Worm (Caenorhabditis elegans) whole organism, L2 larva: Measurements from ENCODE around the gene srx-66.

Experiments
- F13H6.1 ChIP-seq: sonication (generic microtip); optimal IDR thresholded peaks from 2 replicates; lab custom pipeline; 2016; ENCODE audit warnings: missing genetic modification characterization, missing compliant biosample characterization
- Y55F3AM.14 ChIP-seq: fragments of 200-800 bp; sonication (Bioruptor generic); optimal IDR thresholded peaks from 2 replicates; lab custom pipeline; 2018; ENCODE audit warnings: mild to moderate bottlenecking, missing genetic modification characterization, missing compliant biosample characterization
- ZK546.5 ChIP-seq: sonication (generic microtip); optimal IDR thresholded peaks from 2 replicates; lab custom pipeline; 2017; ENCODE audit warnings: missing biosample characterization, missing genetic modification characterization
- alr-1 ChIP-seq: fragments of 150-350 bp; optimal IDR thresholded peaks from 2 replicates; lab custom pipeline; 2014; ENCODE audit warnings: missing biosample characterization, missing genetic modification characterization
- aly-2 ChIP-seq: fragments of 150-350 bp; optimal IDR thresholded peaks from 2 replicates; lab custom pipeline; 2014; ENCODE audit warnings: missing biosample characterization, missing genetic modification characterization
- blmp-1 ChIP-seq: sonication (generic microtip); optimal IDR thresholded peaks from 2 replicates; lab custom pipeline; 2017; ENCODE audit warnings: missing genetic modification characterization, mild to moderate bottlenecking, missing compliant biosample characterization, antibody characterized with exemption, moderate library complexity; ENCODE audit not compliant: insufficient read depth
- ceh-16 ChIP-seq: fragments of 150-350 bp; optimal IDR thresholded peaks from 2 replicates; lab custom pipeline; 2014; ENCODE audit warnings: missing biosample characterization, missing genetic modification characterization
- ceh-82 ChIP-seq: fragments of 150-350 bp; optimal IDR thresholded peaks from 2 replicates; lab custom pipeline; 2014; ENCODE audit warnings: missing biosample characterization, missing genetic modification characterization
- dmd-4 ChIP-seq: sonication (generic microtip); optimal IDR thresholded peaks from 2 replicates; lab custom pipeline; 2017; ENCODE audit warnings: missing biosample characterization, missing genetic modification characterization
- elt-1 ChIP-seq: fragments of 150-350 bp; optimal IDR thresholded peaks from 2 replicates; lab custom pipeline; 2014; ENCODE audit warnings: missing biosample characterization, missing genetic modification characterization
- fos-1 ChIP-seq: fragments of 150-350 bp; optimal IDR thresholded peaks from 2 replicates; lab custom pipeline; 2014; ENCODE audit warnings: missing biosample characterization, missing genetic modification characterization
- gmeb-1 ChIP-seq: fragments of 150-350 bp; optimal IDR thresholded peaks from 2 replicates; lab custom pipeline; 2014; ENCODE audit warnings: missing biosample characterization, missing genetic modification characterization
- lin-11 ChIP-seq: fragments of 150-350 bp; sonication (generic microtip); optimal IDR thresholded peaks from 2 replicates; lab custom pipeline; 2014; ENCODE audit warnings: missing biosample characterization, missing genetic modification characterization, inconsistent platforms, mixed read lengths
- lin-13 ChIP-seq: fragments of 150-350 bp; optimal IDR thresholded peaks from 2 replicates; lab custom pipeline; 2014; ENCODE audit warnings: missing biosample characterization, missing genetic modification reagents, missing genetic modification characterization
- lsy-2 ChIP-seq, 2 experiments: fragments of 150-350 bp in 1 of 2; sonication (generic microtip) in 1 of 2; optimal IDR thresholded peaks; 2 replicates each; lab custom pipeline; 2014 to 2017; ENCODE audit warnings: missing biosample characterization in 2 of 2, missing genetic modification characterization in 2 of 2
- mbf-1 ChIP-seq: sonication (generic microtip); optimal IDR thresholded peaks from 2 replicates; lab custom pipeline; 2017; ENCODE audit warnings: missing biosample characterization, missing genetic modification characterization
- nhr-10 ChIP-seq: sonication (generic microtip); optimal IDR thresholded peaks from 2 replicates; lab custom pipeline; 2017; ENCODE audit warnings: missing biosample characterization, missing genetic modification characterization
- nhr-11 ChIP-seq: fragments of 150-350 bp; optimal IDR thresholded peaks from 2 replicates; lab custom pipeline; 2014; ENCODE audit warnings: missing biosample characterization, missing genetic modification characterization
- nhr-12 ChIP-seq: fragments of 150-350 bp; optimal IDR thresholded peaks from 2 replicates; lab custom pipeline; 2014; ENCODE audit warnings: missing biosample characterization, missing genetic modification characterization
- nhr-129 ChIP-seq: fragments of 150-350 bp; optimal IDR thresholded peaks from 2 replicates; lab custom pipeline; 2014; ENCODE audit warnings: missing biosample characterization, missing genetic modification characterization
- nhr-23 ChIP-seq: fragments of 150-350 bp; optimal IDR thresholded peaks from 2 replicates; lab custom pipeline; 2014; ENCODE audit warnings: missing biosample characterization, missing genetic modification reagents, missing genetic modification characterization
- nhr-237 ChIP-seq: fragments of 150-350 bp; optimal IDR thresholded peaks from 2 replicates; lab custom pipeline; 2014; ENCODE audit warnings: missing biosample characterization, missing genetic modification characterization
- nhr-25 ChIP-seq: fragments of 150-350 bp; sonication (generic microtip); optimal IDR thresholded peaks from 3 replicates; lab custom pipeline; 2014; ENCODE audit warnings: missing biosample characterization, missing genetic modification characterization
- nhr-6 ChIP-seq: fragments of 150-350 bp; optimal IDR thresholded peaks from 2 replicates; lab custom pipeline; 2014; ENCODE audit warnings: missing biosample characterization, missing genetic modification characterization
- nhr-77 ChIP-seq: fragments of 150-350 bp; optimal IDR thresholded peaks from 2 replicates; lab custom pipeline; 2014; ENCODE audit warnings: missing biosample characterization, missing genetic modification characterization
- peb-1 ChIP-seq: fragments of 150-350 bp; optimal IDR thresholded peaks from 2 replicates; lab custom pipeline; 2014; ENCODE audit warnings: missing biosample characterization, missing genetic modification characterization
- sem-4 ChIP-seq: fragments of 150-350 bp; optimal IDR thresholded peaks from 2 replicates; lab custom pipeline; 2014; ENCODE audit warnings: missing biosample characterization, missing genetic modification reagents, missing genetic modification characterization
- sma-3 ChIP-seq: sonication (generic microtip); optimal IDR thresholded peaks from 2 replicates; lab custom pipeline; 2016; ENCODE audit warnings: missing genetic modification reagents, missing genetic modification characterization, missing compliant biosample characterization
- sma-9 ChIP-seq, 2 experiments: fragments of 150-350 bp in 1 of 2; sonication (generic microtip) in 1 of 2; optimal IDR thresholded peaks; 2 replicates each; lab custom pipeline; 2014 to 2016; ENCODE audit warnings: missing genetic modification characterization in 2 of 2, mild to moderate bottlenecking in 1 of 2, missing biosample characterization in 1 of 2, missing compliant biosample characterization in 1 of 2, missing genetic modification reagents in 1 of 2, moderate library complexity in 1 of 2
- unc-55 ChIP-seq: fragments of 150-350 bp; sonication (generic microtip); optimal IDR thresholded peaks from 3 replicates; lab custom pipeline; 2014; ENCODE audit warnings: missing biosample characterization, missing genetic modification reagents, missing genetic modification characterization
- unc-62 ChIP-seq: fragments of 150-350 bp; optimal IDR thresholded peaks from 2 replicates; lab custom pipeline; 2014; ENCODE audit warnings: missing biosample characterization, missing genetic modification reagents, missing genetic modification characterization
- ztf-11 ChIP-seq: sonication (generic microtip); optimal IDR thresholded peaks from 2 replicates; lab custom pipeline; 2017; ENCODE audit warnings: missing biosample characterization, missing genetic modification characterization
- ztf-4 ChIP-seq: fragments of 150-350 bp; optimal IDR thresholded peaks from 2 replicates; lab custom pipeline; 2014; ENCODE audit warnings: missing biosample characterization, missing genetic modification characterization

The srx-66 gene

ce11 chrV:3913131-3913530 lies 6.3 kb upstream of the srx-66 start:
- TF ChIP-seq nhr-11 (tag; lab: Kevin White, UChicago) = no peak
- TF ChIP-seq lin-11 (tag; lab: Kevin White, UChicago) = no peak
- no peak for TF ChIP-seq peb-1
- no peak for TF ChIP-seq blmp-1 (tag; lab: Kevin White, UChicago)
- no peak for TF ChIP-seq sem-4 (tag; lab: Kevin White, UChicago)
- TF ChIP-seq nhr-129 (tag; lab: Kevin White, UChicago) = no peak
- no peak for TF ChIP-seq unc-62 (GFP tag; lab: Kevin White, UChicago)
- TF ChIP-seq lsy-2 (tag; optimal IDR thresholded peaks at IDR 0.05; lab: Kevin White, UChicago) = no peak
- no peak for TF ChIP-seq alr-1 (tag; lab: Kevin White, UChicago)
- TF ChIP-seq, all 48 proteins: peak for 0

- TF ChIP-seq fos-1 (tag; lab: Kevin White, UChicago) (no peak), F13H6.1 (no peak), unc-55 (GFP tag; lab: Kevin White, UChicago) (no peak), gmeb-1 (tag; lab: Kevin White, UChicago) (no peak), lin-11 (tag; lab: Kevin White, UChicago) (no peak), nhr-12 (tag; lab: Kevin White, UChicago) (no peak), sma-3 (GFP tag; lab: Kevin White, UChicago) (no peak), blmp-1 (tag; lab: Kevin White, UChicago) (no peak), nhr-6 (tag; lab: Kevin White, UChicago) (no peak), ztf-4 (no peak), unc-62 (GFP tag; lab: Kevin White, UChicago) (no peak), ZK546.5 (no peak), ceh-16 (tag; lab: Kevin White, UChicago) (no peak), ceh-82 (tag; lab: Kevin White, UChicago) (no peak), sma-9 (GFP tag; optimal IDR thresholded peaks at IDR 0.05; lab: Kevin White, UChicago) (no peak), sma-9 (tag; optimal IDR thresholded peaks at IDR 0.05; lab: Kevin White, UChicago) (no peak), nhr-11 (tag; lab: Kevin White, UChicago) (no peak), ztf-11 (no peak), elt-1 (tag; lab: Kevin White, UChicago) (no peak), mbf-1 (tag; lab: Kevin White, UChicago) (no peak), nhr-23 (no peak)
- TF ChIP-seq, all 48 proteins: peak for 0
These were observed 2.9 kb upstream of the srx-66 start, which contains the start of gene srx-67 for ce11 chrV:3916480-3916879. TSS of gene srx-67 (plus strand) at chrV:3916780.

DNA sequence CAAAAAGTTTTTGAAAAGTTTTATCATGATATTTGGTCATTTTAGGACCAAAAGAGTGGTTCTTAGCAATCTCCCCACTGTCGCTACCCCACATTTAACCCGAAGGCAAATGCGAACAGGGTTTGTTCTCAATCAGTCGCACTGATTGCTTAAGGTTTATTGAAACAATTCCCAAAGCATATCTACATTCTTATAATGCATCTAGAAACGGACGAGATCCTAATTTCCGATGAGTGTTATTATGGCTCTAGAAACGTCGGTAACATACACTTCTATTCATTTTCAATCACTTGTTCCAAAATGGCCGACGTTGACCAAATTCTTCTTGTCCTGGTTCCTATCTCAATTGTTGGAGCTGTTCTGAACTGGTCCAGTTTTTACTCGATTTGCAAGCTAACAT lies 2.2 kb downstream of the srx-66 start, which contains the start of gene srx-65:
Gene srx-65 (plus strand): TSS at position 301 of the 400 bp plus-strand sequence.
- TF ChIP-seq aly-2 (tag; lab: Kevin White, UChicago) (no peak), lsy-2 (tag; optimal IDR thresholded peaks at IDR 0.05; lab: Kevin White, UChicago) (no peak), Y55F3AM.14 (GFP tag; lab: Kevin White, UChicago) (no peak), dmd-4 (tag; lab: Kevin White, UChicago) (no peak), lin-13 (no peak), sem-4 (tag; lab: Kevin White, UChicago) (no peak), unc-62 (GFP tag; lab: Kevin White, UChicago) (no peak), mbf-1 (tag; lab: Kevin White, UChicago) (no peak), nhr-77 (no peak), ceh-16 (tag; lab: Kevin White, UChicago) (no peak)

- no peak for TF ChIP-seq nhr-10
- TF ChIP-seq ceh-16 (tag; lab: Kevin White, UChicago) = no peak
- no peak for TF ChIP-seq nhr-77
- no peak for TF ChIP-seq aly-2 (tag; lab: Kevin White, UChicago)
- TF ChIP-seq ceh-82 (tag; lab: Kevin White, UChicago) = no peak
- TF ChIP-seq lin-11 (tag; lab: Kevin White, UChicago) = no peak
- no peak for TF ChIP-seq elt-1 (tag; lab: Kevin White, UChicago)
- TF ChIP-seq nhr-25 (tag; lab: Kevin White, UChicago) = no peak
- TF ChIP-seq gmeb-1 (tag; lab: Kevin White, UChicago) = no peak
- no peak for TF ChIP-seq fos-1 (tag; lab: Kevin White, UChicago)
- TF ChIP-seq nhr-237 (tag; lab: Kevin White, UChicago) = no peak
- no peak for TF ChIP-seq ztf-11
These were observed 3.2 kb downstream of the srx-66 start for ce11 chrV:3922547-3922946.

DNA sequence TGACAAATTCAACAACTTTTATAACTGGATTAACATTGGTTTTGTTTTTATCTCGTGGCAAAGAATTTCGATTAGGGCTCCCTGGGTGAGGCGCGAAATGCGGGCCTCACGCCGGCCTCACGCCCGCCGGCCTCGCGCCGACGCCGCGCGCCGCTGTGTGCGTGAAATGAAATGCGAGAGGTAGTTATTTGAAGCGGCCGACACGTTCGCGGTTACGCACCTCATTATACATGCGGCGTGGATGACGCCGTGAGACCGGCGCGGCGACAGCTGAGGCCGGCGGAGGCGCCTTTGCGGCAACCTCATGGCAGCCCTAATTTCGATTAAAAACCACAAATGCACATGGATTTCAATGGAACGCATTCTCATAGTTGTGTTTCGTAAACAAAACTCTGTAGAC lies 8.1 kb downstream of the srx-66 start:
- TF ChIP-seq nhr-77 (no peak), nhr-10 (no peak), sem-4 (tag; lab: Kevin White, UChicago) (no peak), lsy-2 (tag; optimal IDR thresholded peaks at IDR 0.05; lab: Kevin White, UChicago) (no peak), elt-1 (tag; lab: Kevin White, UChicago) (no peak), ceh-82 (tag; lab: Kevin White, UChicago) (no peak)
- TF ChIP-seq, all 48 proteins: peak for 0
